Fruit fly (Drosophila melanogaster) whole organism, embryonic: ENCODE results near the gene ninaC.

Experiments
- Asciz ChIP-seq: fragments of 200-800 bp; sonication (Bioruptor generic); optimal IDR thresholded peaks from 2 replicates; lab custom pipeline; 2017; ENCODE audit warnings: missing biosample characterization, mild to moderate bottlenecking, missing genetic modification characterization, missing genetic modification reagents
- CG10431 ChIP-seq: fragments of 200-800 bp; sonication (Bioruptor generic); optimal IDR thresholded peaks from 3 replicates; lab custom pipeline; 2018; ENCODE audit warnings: missing biosample characterization, mild to moderate bottlenecking, missing genetic modification characterization
- CG10462 ChIP-seq: fragments of 200-800 bp; sonication (Bioruptor generic); optimal IDR thresholded peaks from 2 replicates; lab custom pipeline; 2016; ENCODE audit warnings: missing biosample characterization, missing genetic modification characterization
- CG10565 ChIP-seq: fragments of 200-800 bp; sonication (Bioruptor generic); optimal IDR thresholded peaks from 3 replicates; lab custom pipeline; 2016; ENCODE audit warnings: missing biosample characterization, mild to moderate bottlenecking, missing genetic modification characterization
- CG12155 ChIP-seq: fragments of 200-800 bp; sonication (Bioruptor generic); optimal IDR thresholded peaks from 3 replicates; lab custom pipeline; 2016; ENCODE audit warnings: missing biosample characterization, missing genetic modification characterization
- CG12942 ChIP-seq: fragments of 200-800 bp; sonication (Bioruptor generic); optimal IDR thresholded peaks from 3 replicates; lab custom pipeline; 2016; ENCODE audit warnings: missing biosample characterization, missing genetic modification characterization
- CG13123 ChIP-seq: fragments of 200-800 bp; sonication (Bioruptor generic); optimal IDR thresholded peaks from 2 replicates; lab custom pipeline; 2016; ENCODE audit warnings: missing biosample characterization, missing genetic modification characterization
- CG1603 ChIP-seq: fragments of 200-800 bp; sonication (Bioruptor generic); optimal IDR thresholded peaks from 2 replicates; lab custom pipeline; 2019; ENCODE audit warnings: missing biosample characterization, mild to moderate bottlenecking, missing genetic modification characterization, moderate library complexity
- CG17568 ChIP-seq: fragments of 200-800 bp; sonication (Bioruptor generic); optimal IDR thresholded peaks from 2 replicates; lab custom pipeline; 2018; ENCODE audit warnings: missing biosample characterization, mild to moderate bottlenecking, missing genetic modification characterization, moderate library complexity
- CG2199 ChIP-seq: fragments of 200-800 bp; sonication (Bioruptor generic); IDR thresholded peaks from 3 replicates; pipeline ENCODE4 v1.3.6; 2022; ENCODE audit warnings: missing biosample characterization, missing genetic modification characterization
- CG3065 ChIP-seq: fragments of 200-800 bp; sonication (Bioruptor generic); optimal IDR thresholded peaks from 2 replicates; lab custom pipeline; 2016; ENCODE audit warnings: missing biosample characterization, missing genetic modification characterization
- CG34376 ChIP-seq: fragments of 200-800 bp; sonication (Bioruptor generic); optimal IDR thresholded peaks from 2 replicates; lab custom pipeline; 2018; ENCODE audit warnings: missing biosample characterization, mild to moderate bottlenecking, missing genetic modification characterization
- CG6654 ChIP-seq: fragments of 200-800 bp; sonication (Bioruptor generic); optimal IDR thresholded peaks from 2 replicates; lab custom pipeline; 2017; ENCODE audit warnings: missing biosample characterization, mild to moderate bottlenecking, missing genetic modification characterization
- CG7271 ChIP-seq: fragments of 200-800 bp; sonication (Bioruptor generic); optimal IDR thresholded peaks from 2 replicates; lab custom pipeline; 2018; ENCODE audit warnings: missing biosample characterization, mild to moderate bottlenecking, missing genetic modification characterization, moderate library complexity
- CG7786 ChIP-seq: fragments of 200-800 bp; sonication (Bioruptor generic); optimal IDR thresholded peaks from 2 replicates; lab custom pipeline; 2016; ENCODE audit warnings: missing biosample characterization, missing genetic modification characterization
- CG7928 ChIP-seq: fragments of 200-800 bp; sonication (Bioruptor generic); optimal IDR thresholded peaks from 2 replicates; lab custom pipeline; 2017; ENCODE audit warnings: missing biosample characterization, mild to moderate bottlenecking, missing genetic modification characterization
- CG8944 ChIP-seq: fragments of 200-800 bp; sonication (Bioruptor generic); optimal IDR thresholded peaks from 3 replicates; lab custom pipeline; 2016; ENCODE audit warnings: missing biosample characterization, missing genetic modification characterization
- CG9797 ChIP-seq: fragments of 200-800 bp; sonication (Bioruptor generic); optimal IDR thresholded peaks from 3 replicates; lab custom pipeline; 2018; ENCODE audit warnings: missing biosample characterization, mild to moderate bottlenecking, missing genetic modification characterization
- D ChIP-seq, 2 experiments: fragments of 200-800 bp in 1 of 2; fragments of >200 bp in 1 of 2; sonication (Bioruptor generic) in 1 of 2; optimal IDR thresholded peaks; 2 replicates in 1 of 2; 3 replicates in 1 of 2; lab custom pipeline; 2017; ENCODE audit warnings: mild to moderate bottlenecking in 1 of 2, missing biosample characterization in 1 of 2, missing genetic modification characterization in 1 of 2, missing genetic modification reagents in 1 of 2
- Dip3 ChIP-seq: fragments of 200-800 bp; sonication (Bioruptor generic); optimal IDR thresholded peaks from 3 replicates; lab custom pipeline; 2016; ENCODE audit warnings: missing biosample characterization, missing genetic modification characterization
- Doc2 ChIP-seq: fragments of 200-800 bp; sonication (Bioruptor generic); IDR thresholded peaks from 2 replicates; pipeline ENCODE4 v1.3.6; 2022; ENCODE audit warnings: missing biosample characterization, missing genetic modification characterization
- Drgx ChIP-seq: fragments of 200-800 bp; sonication (Bioruptor generic); IDR thresholded peaks from 2 replicates; pipeline ENCODE4 v1.3.6; 2022; ENCODE audit warnings: missing biosample characterization, missing genetic modification characterization
- Gug ChIP-seq: fragments of 200-800 bp; sonication (Bioruptor generic); IDR thresholded peaks from 4 replicates; pipeline ENCODE4 v1.3.6; 2022; ENCODE audit warnings: missing biosample characterization, missing genetic modification characterization
- MBD-R2 ChIP-seq: fragments of 200-800 bp; sonication (Bioruptor generic); IDR thresholded peaks from 2 replicates; pipeline ENCODE4 v1.3.6; 2022; ENCODE audit warnings: missing biosample characterization, missing genetic modification characterization
- Med ChIP-seq: fragments of 200-800 bp; sonication (Bioruptor generic); peaks from one replicate; lab custom pipeline; 2016; ENCODE audit warnings: missing biosample characterization, missing genetic modification characterization, mild to moderate bottlenecking, inconsistent platforms, moderate library complexity
- NK7.1 ChIP-seq: fragments of 200-800 bp; sonication (Bioruptor generic); optimal IDR thresholded peaks from 3 replicates; lab custom pipeline; 2016; ENCODE audit warnings: missing biosample characterization, missing genetic modification characterization
- Optix ChIP-seq: fragments of 200-800 bp; sonication (Bioruptor generic); IDR thresholded peaks from 3 replicates; pipeline ENCODE4 v1.3.6; 2022; ENCODE audit warnings: missing biosample characterization, missing genetic modification characterization
- Sox100B ChIP-seq: fragments of 200-800 bp; sonication (Bioruptor generic); optimal IDR thresholded peaks from 3 replicates; lab custom pipeline; 2018; ENCODE audit warnings: missing biosample characterization, mild to moderate bottlenecking, missing genetic modification characterization
- Sry-β ChIP-seq: fragments of 200-800 bp; sonication (Bioruptor generic); optimal IDR thresholded peaks from 2 replicates; lab custom pipeline; 2018; ENCODE audit warnings: missing biosample characterization, mild to moderate bottlenecking, missing genetic modification characterization, moderate library complexity
- Trl ChIP-seq, 3 experiments: fragments of >200 bp in 2 of 3; fragments of 200-800 bp in 1 of 3; sonication (Bioruptor generic) in 1 of 3; optimal IDR thresholded peaks; 2 replicates in 1 of 3; 3 replicates in 2 of 3; lab custom pipeline; 2016 to 2017; ENCODE audit warnings: missing biosample characterization in 1 of 3, missing genetic modification characterization in 1 of 3
- ac ChIP-seq: fragments of 200-800 bp; sonication (Bioruptor generic); optimal IDR thresholded peaks from 3 replicates; lab custom pipeline; 2017; ENCODE audit warnings: missing biosample characterization, mild to moderate bottlenecking, missing genetic modification characterization
- ara ChIP-seq: fragments of 200-800 bp; sonication (Bioruptor generic); IDR thresholded peaks from 2 replicates; pipeline ENCODE4 v1.3.6; 2022; ENCODE audit warnings: missing biosample characterization, missing genetic modification characterization
- ash1 ChIP-seq: fragments of 200-800 bp; sonication (Bioruptor generic); optimal IDR thresholded peaks from 2 replicates; lab custom pipeline; 2018; ENCODE audit warnings: missing biosample characterization, mild to moderate bottlenecking, missing genetic modification characterization
- br ChIP-seq: fragments of >200 bp; optimal IDR thresholded peaks from 2 replicates; lab custom pipeline; 2017
- chif ChIP-seq, 2 experiments: fragments of 200-800 bp; sonication (Bioruptor generic); optimal IDR thresholded peaks; 3 replicates each; lab custom pipeline; 2016; ENCODE audit warnings: missing biosample characterization in 2 of 2, missing genetic modification characterization in 2 of 2
- chm ChIP-seq: fragments of 200-800 bp; sonication (Bioruptor generic); IDR thresholded peaks from 2 replicates; pipeline ENCODE4 v1.3.6; 2022; ENCODE audit warnings: missing biosample characterization, missing genetic modification characterization
- dati ChIP-seq: fragments of 200-800 bp; sonication (Bioruptor generic); IDR thresholded peaks from 2 replicates; pipeline ENCODE4 v1.3.6; 2022; ENCODE audit warnings: missing biosample characterization, missing genetic modification characterization
- eyg ChIP-seq: fragments of 200-800 bp; sonication (Bioruptor generic); optimal IDR thresholded peaks from 3 replicates; lab custom pipeline; 2016; ENCODE audit warnings: missing biosample characterization, missing genetic modification characterization
- hbn ChIP-seq: fragments of 200-800 bp; sonication (Bioruptor generic); IDR thresholded peaks from 2 replicates; pipeline ENCODE4 v1.3.6; 2022; ENCODE audit warnings: missing biosample characterization, missing genetic modification characterization; ENCODE audit not compliant: partially characterized antibody
- lab ChIP-seq: fragments of 200-800 bp; sonication (Bioruptor generic); optimal IDR thresholded peaks from 3 replicates; lab custom pipeline; 2017; ENCODE audit warnings: missing biosample characterization, missing genetic modification characterization, mild to moderate bottlenecking, moderate library complexity, missing genetic modification reagents
- nerfin-1 ChIP-seq: fragments of 200-800 bp; sonication (Bioruptor generic); optimal IDR thresholded peaks from 3 replicates; lab custom pipeline; 2019; ENCODE audit warnings: missing biosample characterization, mild to moderate bottlenecking, missing genetic modification characterization, moderate library complexity
- org-1 ChIP-seq: fragments of 200-800 bp; sonication (Bioruptor generic); optimal IDR thresholded peaks from 2 replicates; lab custom pipeline; 2017; ENCODE audit warnings: missing biosample characterization, missing genetic modification characterization
- row ChIP-seq: fragments of 200-800 bp; sonication (Bioruptor generic); IDR thresholded peaks from 3 replicates; pipeline ENCODE4 v1.3.6; 2022; ENCODE audit warnings: missing biosample characterization, missing genetic modification characterization
- sens ChIP-seq: fragments of 200-800 bp; sonication (Bioruptor generic); peaks from one replicate; lab custom pipeline; 2016; ENCODE audit warnings: missing biosample characterization, missing genetic modification characterization
- slbo ChIP-seq: fragments of 200-800 bp; sonication (Bioruptor generic); IDR thresholded peaks from 2 replicates; pipeline ENCODE4 v1.3.6; 2022; ENCODE audit warnings: missing biosample characterization, missing genetic modification characterization
- sqz ChIP-seq: fragments of 200-800 bp; sonication (Bioruptor generic); optimal IDR thresholded peaks from 3 replicates; lab custom pipeline; 2018; ENCODE audit warnings: missing biosample characterization, mild to moderate bottlenecking, missing genetic modification characterization
- tll ChIP-seq, 2 experiments: fragments of 200-800 bp in 1 of 2; fragments of >200 bp in 1 of 2; sonication (Bioruptor generic) in 1 of 2; optimal IDR thresholded peaks; 2 replicates each; lab custom pipeline; 2017 to 2019; ENCODE audit warnings: missing biosample characterization in 2 of 2, missing genetic modification characterization in 2 of 2, mild to moderate bottlenecking in 1 of 2, moderate library complexity in 1 of 2
- twi ChIP-seq: fragments of 200-800 bp; optimal IDR thresholded peaks from 2 replicates; lab custom pipeline; 2019; ENCODE audit warnings: missing biosample characterization, mild to moderate bottlenecking, missing genetic modification characterization, moderate library complexity
- wdn ChIP-seq: fragments of 200-800 bp; sonication (Bioruptor generic); IDR thresholded peaks from 2 replicates; pipeline ENCODE4 v1.3.6; 2022; ENCODE audit warnings: missing biosample characterization, missing genetic modification characterization
- wor ChIP-seq: fragments of 200-800 bp; sonication (Bioruptor generic); IDR thresholded peaks from 2 replicates; pipeline ENCODE4 v1.3.6; 2022; ENCODE audit warnings: missing biosample characterization, missing genetic modification characterization

Gene ninaC

DNA sequence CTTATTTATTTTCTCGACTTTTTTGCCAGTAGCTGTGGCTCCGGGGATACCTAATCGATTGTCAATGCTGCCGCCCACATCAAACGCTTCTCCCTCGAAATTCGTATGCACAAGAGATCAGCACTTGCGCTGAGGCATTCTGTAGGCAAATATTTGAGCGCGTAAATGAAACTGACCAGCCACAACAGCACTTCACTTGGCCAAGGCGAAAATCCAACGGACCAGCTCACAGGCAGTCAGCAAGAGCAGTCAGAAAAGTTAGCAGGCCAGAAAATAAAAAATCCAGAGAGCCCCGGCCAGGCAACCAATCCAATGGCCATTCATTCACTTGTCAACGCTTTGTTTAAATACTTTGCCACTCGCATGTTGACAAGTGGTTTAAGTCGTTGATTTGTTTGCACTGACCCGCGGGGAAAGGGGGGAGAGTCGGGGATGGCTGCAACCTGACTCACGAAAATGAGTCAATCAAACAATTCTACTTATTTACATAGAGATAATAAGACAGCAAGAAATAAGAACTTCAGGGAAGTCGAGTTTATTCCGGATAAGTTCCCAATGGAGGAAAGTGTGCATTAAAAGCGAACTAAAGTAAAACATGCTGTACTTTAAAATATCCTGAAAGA lies 38.0 kb upstream of the ninaC start (continued):
- TF ChIP-seq CG7271 (tag; lab: Kevin White, UChicago) (no peak), Sox100B (GFP tag; lab: Kevin White, UChicago) (peak; percentile 33), NK7.1 (GFP tag; lab: Kevin White, UChicago) (no peak), ac (GFP tag; lab: Kevin White, UChicago) (peak; percentile 68), hbn (GFP tag; lab: Robert Waterston, UW) (no peak), row (GFP tag; lab: Robert Waterston, UW) (no peak), nerfin-1 (peak; percentile 22), sqz (GFP tag; lab: Kevin White, UChicago) (no peak), Gug (no peak), CG17568 (peak; percentile 12), dati (GFP tag; lab: Robert Waterston, UW) (no peak), tll (GFP tag; optimal IDR thresholded peaks at IDR 0.05; lab: Kevin White, UChicago) (no peak), CG3065 (no peak), sens (GFP tag; lab: Kevin White, UChicago) (peak; percentile 93), CG34376 (GFP tag; lab: Kevin White, UChicago) (no peak), br (lab: Kevin White, UChicago) (no peak), Drgx (GFP tag; lab: Robert Waterston, UW) (no peak), Dip3 (no peak), Sry-β (GFP tag; lab: Kevin White, UChicago) (peak; percentile 17), CG10431 (GFP tag; lab: Kevin White, UChicago) (peak; percentile 1), CG2199 (GFP tag; lab: Robert Waterston, UW) (peak; percentile 63; the same call in 2 of the 3 replicates), lab (GFP tag; lab: Kevin White, UChicago) (peak; percentile 13), CG10565 (no peak), CG9797 (GFP tag; lab: Kevin White, UChicago) (no peak), org-1 (GFP tag; lab: Kevin White, UChicago) (peak; percentile 22), twi (tag; lab: Kevin White, UChicago) (no peak), CG8944 (GFP tag; lab: Kevin White, UChicago) (peak; percentile 25), eyg (GFP tag; lab: Kevin White, UChicago) (no peak), CG7786 (GFP tag; lab: Kevin White, UChicago) (no peak), CG7928 (GFP tag; lab: Kevin White, UChicago) (no peak), wor (no peak), CG12155 (no peak), MBD-R2 (no peak), ara (GFP tag; lab: Robert Waterston, UW) (peak; percentile 64), Med (GFP tag; lab: Kevin White, UChicago) (peak; percentile 76), CG10462 (GFP tag; lab: Kevin White, UChicago) (no peak), slbo (GFP tag; lab: Robert Waterston, UW) (no peak), Trl (optimal IDR thresholded peaks at IDR 0.05; lab: Kevin White, UChicago) (no peak), Trl (GFP tag; optimal IDR thresholded peaks at IDR 0.05; lab: Kevin White, UChicago) (peak; percentile 48), wdn (GFP tag; lab: Robert Waterston, UW) (no peak), Asciz (GFP tag; lab: Kevin White, UChicago) (peak; percentile 50), Optix (no peak), D (optimal IDR thresholded peaks at IDR 0.05; lab: Kevin White, UChicago) (no peak), D (GFP tag; optimal IDR thresholded peaks at IDR 0.05; lab: Kevin White, UChicago) (peak; percentile 15), ash1 (GFP tag; lab: Kevin White, UChicago) (no peak), chm (GFP tag; lab: Robert Waterston, UW) (no peak), CG12942 (GFP tag; lab: Kevin White, UChicago) (no peak), CG6654 (no peak), Doc2 (no peak), CG13123 (GFP tag; lab: Kevin White, UChicago) (no peak), CG1603 (peak; percentile 31), chif (GFP tag; optimal IDR thresholded peaks at IDR 0.05; lab: Kevin White, UChicago) (peak in 1 of 2 experiments; percentile 29)
